Fruit fly (Drosophila melanogaster): Measurements from ENCODE around the gene SWIP.

DNA sequence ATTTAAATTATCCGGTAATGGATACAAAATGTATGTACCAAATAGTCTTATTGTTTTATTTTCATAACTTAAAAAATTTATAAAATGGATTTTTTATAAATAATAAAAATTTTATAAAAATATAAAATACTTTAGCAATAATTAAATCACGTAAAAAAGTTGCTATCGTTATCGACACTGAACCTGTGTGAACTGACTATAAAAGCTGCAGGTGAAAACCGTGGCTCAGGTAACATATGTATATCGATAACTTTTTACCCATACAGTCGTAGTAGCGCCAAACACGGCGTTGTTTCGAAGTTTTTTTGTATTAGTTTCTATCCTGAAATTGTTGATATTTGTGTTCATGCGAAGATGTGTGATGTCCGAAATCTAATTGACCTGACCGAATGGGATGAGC lies 9.9 kb upstream of the SWIP start, which contains the start of gene CG3679:
- TF ChIP-seq CG1792 (GFP tag; optimal IDR thresholded peaks at IDR 0.05) (no peak), CG33213 (GFP tag; optimal IDR thresholded peaks at IDR 0.05) (no peak), gcm (GFP tag; optimal IDR thresholded peaks at IDR 0.05) (no peak), fd3F (GFP tag; optimal IDR thresholded peaks at IDR 0.05) (no peak), CG6175 (GFP tag; IDR thresholded peaks at IDR 0.05) (no peak), Dip3 (GFP tag; optimal IDR thresholded peaks at IDR 0.05) (no peak)
